Fruit fly (Drosophila melanogaster) whole organism, embryonic: ENCODE results near the gene CG16959.

Source experiments
- Asciz ChIP-seq: fragments of 200-800 bp; sonication (Bioruptor generic); optimal IDR thresholded peaks from 2 replicates; lab custom pipeline; 2017; ENCODE audit warnings: missing biosample characterization, mild to moderate bottlenecking, missing genetic modification characterization, missing genetic modification reagents
- CG11695 ChIP-seq: fragments of 200-800 bp; sonication (Bioruptor generic); IDR thresholded peaks from 3 replicates; pipeline ENCODE4 v1.3.6; 2022; ENCODE audit warnings: missing biosample characterization, missing genetic modification characterization
- CG14710 ChIP-seq: fragments of 200-800 bp; sonication (Bioruptor generic); optimal IDR thresholded peaks from 3 replicates; lab custom pipeline; 2019; ENCODE audit warnings: missing biosample characterization, mild to moderate bottlenecking, missing genetic modification characterization, moderate library complexity
- CG15514 ChIP-seq: fragments of 200-800 bp; sonication (Bioruptor generic); optimal IDR thresholded peaks from 3 replicates; lab custom pipeline; 2017; ENCODE audit warnings: missing biosample characterization, missing genetic modification characterization, mild to moderate bottlenecking, moderate library complexity, missing genetic modification reagents
- CG15601 ChIP-seq: fragments of 200-800 bp; sonication (Bioruptor generic); optimal IDR thresholded peaks from 3 replicates; lab custom pipeline; 2019; ENCODE audit warnings: missing biosample characterization, mild to moderate bottlenecking, missing genetic modification characterization, moderate library complexity
- CG16779 ChIP-seq: fragments of 200-800 bp; sonication (Bioruptor generic); IDR thresholded peaks from 2 replicates; pipeline ENCODE4 v1.3.6; 2022; ENCODE audit warnings: missing biosample characterization, missing genetic modification characterization
- CG18011 ChIP-seq: fragments of 200-800 bp; sonication (Bioruptor generic); optimal IDR thresholded peaks from 2 replicates; lab custom pipeline; 2017; ENCODE audit warnings: missing biosample characterization, missing genetic modification characterization, mild to moderate bottlenecking, moderate library complexity, missing genotype
- CG3995 ChIP-seq: fragments of 200-800 bp; sonication (Bioruptor generic); optimal IDR thresholded peaks from 3 replicates; lab custom pipeline; 2016; ENCODE audit warnings: missing biosample characterization, missing genetic modification characterization
- CG4328 ChIP-seq: fragments of 200-800 bp; sonication (Bioruptor generic); optimal IDR thresholded peaks from 3 replicates; lab custom pipeline; 2017; ENCODE audit warnings: missing biosample characterization, missing genetic modification reagents, missing genetic modification characterization
- CG4820 ChIP-seq: fragments of 200-800 bp; sonication (Bioruptor generic); optimal IDR thresholded peaks from 3 replicates; lab custom pipeline; 2016; ENCODE audit warnings: missing biosample characterization, missing genetic modification characterization
- CG8359 ChIP-seq: fragments of 200-800 bp; sonication (Bioruptor generic); optimal IDR thresholded peaks from 2 replicates; lab custom pipeline; 2017; ENCODE audit warnings: missing biosample characterization, mild to moderate bottlenecking, missing genetic modification characterization, borderline replicate concordance
- CG8944 ChIP-seq: fragments of 200-800 bp; sonication (Bioruptor generic); optimal IDR thresholded peaks from 3 replicates; lab custom pipeline; 2016; ENCODE audit warnings: missing biosample characterization, missing genetic modification characterization
- CG9215 ChIP-seq: fragments of 200-800 bp; sonication (Bioruptor generic); IDR thresholded peaks from 2 replicates; pipeline ENCODE4 v1.3.6; 2022; ENCODE audit warnings: missing biosample characterization, missing genetic modification characterization
- E2f1 ChIP-seq: fragments of 200-800 bp; sonication (Bioruptor generic); IDR thresholded peaks from 2 replicates; pipeline ENCODE4 v1.3.6; 2022; ENCODE audit warnings: missing biosample characterization, missing genetic modification characterization
- HLHmδ ChIP-seq: fragments of 200-800 bp; sonication (Bioruptor generic); optimal IDR thresholded peaks from 2 replicates; lab custom pipeline; 2018; ENCODE audit warnings: missing biosample characterization, mild to moderate bottlenecking, missing genetic modification characterization, moderate library complexity
- Mad ChIP-seq: fragments of 200-800 bp; sonication (Bioruptor generic); optimal IDR thresholded peaks from 2 replicates; lab custom pipeline; 2016; ENCODE audit warnings: missing biosample characterization, missing genetic modification characterization
- Myb ChIP-seq: fragments of 200-800 bp; sonication (Bioruptor generic); optimal IDR thresholded peaks from 2 replicates; lab custom pipeline; 2016; ENCODE audit warnings: missing biosample characterization, missing genetic modification characterization
- Neu2 ChIP-seq: fragments of 200-800 bp; sonication (Bioruptor generic); optimal IDR thresholded peaks from 3 replicates; lab custom pipeline; 2016; ENCODE audit warnings: missing biosample characterization, missing genetic modification characterization, borderline replicate concordance
- NfI ChIP-seq: fragments of 200-800 bp; sonication (Bioruptor generic); optimal IDR thresholded peaks from 3 replicates; lab custom pipeline; 2018; ENCODE audit warnings: missing biosample characterization, mild to moderate bottlenecking, missing genetic modification characterization, moderate library complexity
- Sry-δ ChIP-seq: fragments of 200-800 bp; sonication (Bioruptor generic); optimal IDR thresholded peaks from 2 replicates; lab custom pipeline; 2016; ENCODE audit warnings: missing biosample characterization, missing genetic modification characterization
- Ssrp ChIP-seq: fragments of 200-800 bp; sonication (Bioruptor generic); optimal IDR thresholded peaks from 2 replicates; lab custom pipeline; 2018; ENCODE audit warnings: missing biosample characterization, mild to moderate bottlenecking, missing genetic modification characterization, moderate library complexity
- Stat92E ChIP-seq, 3 experiments: fragments of >200 bp in 2 of 3; fragments of 200-800 bp in 1 of 3; sonication (Bioruptor generic) in 1 of 3; optimal IDR thresholded peaks; 2 replicates each; lab custom pipeline; 2017 to 2019; ENCODE audit warnings: missing biosample characterization in 3 of 3, missing genetic modification characterization in 3 of 3, mild to moderate bottlenecking in 1 of 3, moderate library complexity in 1 of 3
- TFAM ChIP-seq: fragments of 200-800 bp; sonication (Bioruptor generic); optimal IDR thresholded peaks from 2 replicates; lab custom pipeline; 2017; ENCODE audit warnings: missing biosample characterization, missing genetic modification characterization, inconsistent platforms
- Trl ChIP-seq, 3 experiments: fragments of >200 bp in 2 of 3; fragments of 200-800 bp in 1 of 3; sonication (Bioruptor generic) in 1 of 3; optimal IDR thresholded peaks; 2 replicates in 1 of 3; 3 replicates in 2 of 3; lab custom pipeline; 2016 to 2017; ENCODE audit warnings: missing biosample characterization in 1 of 3, missing genetic modification characterization in 1 of 3
- Xrp1 ChIP-seq: fragments of 200-800 bp; sonication (Bioruptor generic); IDR thresholded peaks from 2 replicates; pipeline ENCODE4 v1.3.6; 2022; ENCODE audit warnings: missing biosample characterization, missing genetic modification characterization
- cad ChIP-seq: fragments of >200 bp; optimal IDR thresholded peaks from 2 replicates; lab custom pipeline; 2017; ENCODE audit warnings: missing biosample characterization, missing genetic modification characterization
- ci ChIP-seq: fragments of 200-800 bp; sonication (Bioruptor generic); IDR thresholded peaks from 3 replicates; pipeline ENCODE4 v1.3.6; 2022; ENCODE audit warnings: missing biosample characterization, missing genetic modification characterization
- hb ChIP-seq: fragments of 200-800 bp; sonication (Bioruptor generic); IDR thresholded peaks from 3 replicates; pipeline ENCODE4 v1.3.6; 2022; ENCODE audit warnings: missing biosample characterization, missing genetic modification characterization; ENCODE audit not compliant: partially characterized antibody
- hbn ChIP-seq: fragments of 200-800 bp; sonication (Bioruptor generic); IDR thresholded peaks from 2 replicates; pipeline ENCODE4 v1.3.6; 2022; ENCODE audit warnings: missing biosample characterization, missing genetic modification characterization; ENCODE audit not compliant: partially characterized antibody
- mld ChIP-seq: fragments of 200-800 bp; sonication (Bioruptor generic); IDR thresholded peaks from 3 replicates; pipeline ENCODE4 v1.3.6; 2022; ENCODE audit warnings: missing biosample characterization, missing genetic modification characterization; ENCODE audit not compliant: partially characterized antibody
- sr ChIP-seq: fragments of 200-800 bp; sonication (Bioruptor generic); IDR thresholded peaks from 3 replicates; pipeline ENCODE4 v1.3.6; 2022; ENCODE audit warnings: missing biosample characterization, missing genetic modification characterization
- stwl ChIP-seq: fragments of 200-800 bp; sonication (Bioruptor generic); optimal IDR thresholded peaks from 3 replicates; lab custom pipeline; 2018; ENCODE audit warnings: missing biosample characterization, mild to moderate bottlenecking, missing genetic modification characterization, moderate library complexity
- vvl ChIP-seq: fragments of 200-800 bp; sonication (Bioruptor generic); IDR thresholded peaks from 2 replicates; pipeline ENCODE4 v1.3.6; 2022; ENCODE audit warnings: missing biosample characterization, missing genetic modification characterization

CG16959 gene

DNA sequence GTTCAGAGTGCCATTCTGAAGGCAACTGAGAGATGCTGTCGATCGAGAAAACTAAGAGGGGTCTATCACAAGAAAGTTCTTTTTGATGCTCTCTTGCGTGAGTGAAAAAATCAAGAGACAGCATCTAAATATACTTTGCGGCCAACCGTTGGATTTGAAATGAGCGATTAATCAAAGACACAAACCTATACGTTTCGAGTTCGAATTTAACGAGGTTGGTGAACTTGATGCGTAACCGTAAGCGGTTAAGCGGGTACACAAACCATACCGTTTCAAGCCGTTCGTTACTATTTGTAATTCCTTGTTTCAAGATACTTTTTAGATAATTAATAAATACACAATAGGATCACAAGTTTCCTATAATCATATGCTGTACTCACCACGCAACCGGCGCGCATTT lies 53.0 kb downstream of the CG16959 start (continued):
- TF ChIP-seq Asciz (GFP tag; lab: Kevin White, UChicago), result no peak
- TF ChIP-seq TFAM (GFP tag; lab: Kevin White, UChicago), result no peak
- TF ChIP-seq hb (GFP tag; lab: Robert Waterston, UW), result no peak
- TF ChIP-seq Xrp1, result no peak
- TF ChIP-seq CG11695 (GFP tag; lab: Robert Waterston, UW), result no peak
- TF ChIP-seq Stat92E (GFP tag; optimal IDR thresholded peaks at IDR 0.05; lab: Kevin White, UChicago), result no peak
- TF ChIP-seq CG14710 (tag; lab: Kevin White, UChicago), result no peak
- peak; percentile 97 for TF ChIP-seq Myb
- peak; percentile 32 to 37 for TF ChIP-seq Trl (optimal IDR thresholded peaks at IDR 0.05; lab: Kevin White, UChicago)
- TF ChIP-seq Trl (GFP tag; optimal IDR thresholded peaks at IDR 0.05; lab: Kevin White, UChicago), result no peak
- TF ChIP-seq CG9215 (GFP tag; lab: Robert Waterston, UW), result no peak
- TF ChIP-seq mld (GFP tag; lab: Robert Waterston, UW), result no peak
- no peak for TF ChIP-seq HLHmδ (GFP tag; lab: Kevin White, UChicago)
- 0 out of 3 replicates have a peak, but pooled peaks have one; percentile 41 for TF ChIP-seq ci
- no peak for TF ChIP-seq E2f1 (GFP tag; lab: Robert Waterston, UW)
- no peak for TF ChIP-seq CG3995
- no peak for TF ChIP-seq CG8944
- TF ChIP-seq CG18011 (GFP tag; lab: Kevin White, UChicago), result no peak
- TF ChIP-seq CG15514 (GFP tag; lab: Kevin White, UChicago), result no peak
- TF ChIP-seq CG8359 (GFP tag; lab: Kevin White, UChicago), result no peak
- no peak for TF ChIP-seq CG4820 (GFP tag; lab: Kevin White, UChicago)
- peak; percentile 7 for TF ChIP-seq Sry-δ (GFP tag; lab: Kevin White, UChicago)
- no peak for TF ChIP-seq Neu2 (GFP tag; lab: Kevin White, UChicago)
- TF ChIP-seq CG16779 (GFP tag; lab: Robert Waterston, UW), result no peak
- TF ChIP-seq CG15601 (tag; lab: Kevin White, UChicago), result no peak
- no peak for TF ChIP-seq NfI (GFP tag; lab: Kevin White, UChicago)
- TF ChIP-seq Mad, result no peak
- peak; percentile 46 for TF ChIP-seq stwl (tag; lab: Kevin White, UChicago)
- no peak for TF ChIP-seq Ssrp
- TF ChIP-seq CG4328 (GFP tag; lab: Kevin White, UChicago), result no peak
- TF ChIP-seq hbn (GFP tag; lab: Robert Waterston, UW), result no peak
- TF ChIP-seq sr (GFP tag; lab: Robert Waterston, UW), result no peak
- TF ChIP-seq vvl (GFP tag; lab: Robert Waterston, UW), result no peak
- no peak for TF ChIP-seq cad
